Worm (Caenorhabditis elegans) whole organism, late embryonic: ENCODE data around the gene ZK1290.13.

Source experiments
- T23F11.4 ChIP-seq: fragments of 200-800 bp; sonication (Bioruptor generic); optimal IDR thresholded peaks from 2 replicates; lab custom pipeline; 2018; ENCODE audit warnings: mild to moderate bottlenecking, missing genetic modification characterization, missing compliant biosample characterization
- Y22D7AL.16 ChIP-seq: sonication (generic microtip); optimal IDR thresholded peaks from 2 replicates; lab custom pipeline; 2016; ENCODE audit warnings: missing genetic modification characterization, missing compliant biosample characterization
- ceh-14 ChIP-seq: sonication (generic microtip); optimal IDR thresholded peaks from 2 replicates; lab custom pipeline; 2016; ENCODE audit warnings: missing genotype, missing genetic modification characterization, missing compliant biosample characterization
- ceh-18 ChIP-seq: sonication (generic microtip); optimal IDR thresholded peaks from 2 replicates; lab custom pipeline; 2016; ENCODE audit warnings: missing genetic modification characterization, missing compliant biosample characterization
- ceh-24 ChIP-seq: sonication (generic microtip); optimal IDR thresholded peaks from 2 replicates; lab custom pipeline; 2016; ENCODE audit warnings: mild to moderate bottlenecking, missing genetic modification characterization, missing compliant biosample characterization
- ceh-45 ChIP-seq: fragments of 200-800 bp; sonication (Bioruptor generic); IDR thresholded peaks from 2 replicates; pipeline ENCODE4 v1.3.6; 2022; ENCODE audit warnings: missing genetic modification reagents, missing genetic modification characterization, missing compliant biosample characterization
- che-1 ChIP-seq: sonication (generic microtip); optimal IDR thresholded peaks from 2 replicates; lab custom pipeline; 2016; ENCODE audit warnings: mild to moderate bottlenecking, missing genetic modification characterization, missing compliant biosample characterization
- dmd-4 ChIP-seq: sonication (generic microtip); optimal IDR thresholded peaks from 2 replicates; lab custom pipeline; 2016; ENCODE audit warnings: borderline replicate concordance, missing genetic modification characterization, missing compliant biosample characterization
- elt-2 ChIP-seq: sonication (generic microtip); optimal IDR thresholded peaks from 2 replicates; lab custom pipeline; 2016; ENCODE audit warnings: missing genetic modification reagents, missing genetic modification characterization, missing compliant biosample characterization
- fax-1 ChIP-seq: sonication (generic microtip); optimal IDR thresholded peaks from 2 replicates; lab custom pipeline; 2016; ENCODE audit warnings: missing genotype, missing genetic modification characterization, missing compliant biosample characterization
- fkh-10 ChIP-seq: fragments of 150-350 bp; optimal IDR thresholded peaks from 2 replicates; lab custom pipeline; 2014; ENCODE audit warnings: missing biosample characterization, missing genetic modification reagents, missing genetic modification characterization
- gmeb-2 ChIP-seq: sonication (generic microtip); optimal IDR thresholded peaks from 2 replicates; lab custom pipeline; 2016; ENCODE audit warnings: missing genetic modification characterization, inconsistent platforms, missing compliant biosample characterization
- hlh-13 ChIP-seq: fragments of 200-800 bp; sonication (Bioruptor generic); optimal IDR thresholded peaks from 2 replicates; lab custom pipeline; 2018; ENCODE audit warnings: mild to moderate bottlenecking, missing genetic modification characterization, missing compliant biosample characterization
- hlh-15 ChIP-seq: sonication (generic microtip); optimal IDR thresholded peaks from 2 replicates; lab custom pipeline; 2016; ENCODE audit warnings: missing genetic modification characterization, missing compliant biosample characterization
- lim-6 ChIP-seq: sonication (generic microtip); optimal IDR thresholded peaks from 2 replicates; lab custom pipeline; 2016; ENCODE audit warnings: missing genetic modification characterization, missing compliant biosample characterization
- lin-11 ChIP-seq: fragments of 200-800 bp; sonication (Bioruptor generic); optimal IDR thresholded peaks from 2 replicates; lab custom pipeline; 2018; ENCODE audit warnings: mild to moderate bottlenecking, missing genetic modification characterization, missing compliant biosample characterization
- mec-3 ChIP-seq: sonication (generic microtip); optimal IDR thresholded peaks from 2 replicates; lab custom pipeline; 2016; ENCODE audit warnings: borderline replicate concordance, missing genetic modification characterization, missing compliant biosample characterization
- nfya-1 ChIP-seq: sonication (generic microtip); optimal IDR thresholded peaks from 2 replicates; lab custom pipeline; 2017; ENCODE audit warnings: missing genetic modification characterization, mild to moderate bottlenecking, missing compliant biosample characterization, antibody characterized with exemption, moderate library complexity
- npax-4 ChIP-seq: sonication (generic microtip); optimal IDR thresholded peaks from 2 replicates; lab custom pipeline; 2016; ENCODE audit warnings: missing genetic modification characterization, missing compliant biosample characterization
- pag-3 ChIP-seq: sonication (generic microtip); optimal IDR thresholded peaks from 2 replicates; lab custom pipeline; 2016; ENCODE audit warnings: missing compliant biosample characterization, missing genetic modification characterization, borderline replicate concordance
- pat-9 ChIP-seq: fragments of 200-800 bp; sonication (Bioruptor generic); optimal IDR thresholded peaks from 2 replicates; lab custom pipeline; 2018; ENCODE audit warnings: mild to moderate bottlenecking, missing genetic modification characterization, moderate library complexity, missing compliant biosample characterization
- pax-1 ChIP-seq: fragments of 150-350 bp; optimal IDR thresholded peaks from 2 replicates; lab custom pipeline; 2014; ENCODE audit warnings: missing biosample characterization, missing genetic modification characterization
- pha-4 ChIP-seq: fragments of 150-350 bp; optimal IDR thresholded peaks from 2 replicates; lab custom pipeline; 2018; ENCODE audit warnings: missing biosample characterization, missing genetic modification reagents, missing genetic modification characterization
- pqm-1 ChIP-seq: sonication (generic microtip); optimal IDR thresholded peaks from 2 replicates; lab custom pipeline; 2016; ENCODE audit warnings: missing genetic modification characterization, missing compliant biosample characterization
- pros-1 ChIP-seq: fragments of 150-350 bp; optimal IDR thresholded peaks from 2 replicates; lab custom pipeline; 2014; ENCODE audit warnings: missing biosample characterization, missing genetic modification reagents, missing genetic modification characterization
- ref-2 ChIP-seq: sonication (generic microtip); optimal IDR thresholded peaks from 2 replicates; lab custom pipeline; 2016; ENCODE audit warnings: missing genetic modification characterization, missing compliant biosample characterization
- sdc-2 ChIP-seq: sonication (generic microtip); optimal IDR thresholded peaks from 2 replicates; lab custom pipeline; 2016; ENCODE audit warnings: missing genotype, missing genetic modification characterization, missing compliant biosample characterization
- sox-2 ChIP-seq: fragments of 200-800 bp; sonication (Bioruptor generic); IDR thresholded peaks from 2 replicates; pipeline ENCODE4 v1.3.6; 2022; ENCODE audit warnings: missing genetic modification reagents, missing genetic modification characterization, missing compliant biosample characterization
- sox-4 ChIP-seq: sonication (generic microtip); optimal IDR thresholded peaks from 2 replicates; lab custom pipeline; 2017; ENCODE audit warnings: mild to moderate bottlenecking, missing genetic modification characterization, inconsistent platforms, missing compliant biosample characterization
- ttx-3 ChIP-seq: sonication (generic microtip); optimal IDR thresholded peaks from 2 replicates; lab custom pipeline; 2016; ENCODE audit warnings: missing genetic modification reagents, missing genetic modification characterization, missing compliant biosample characterization
- unc-3 ChIP-seq, 2 experiments: fragments of 200-800 bp in 1 of 2; sonication (Bioruptor generic) in 1 of 2; sonication (generic microtip) in 1 of 2; conservative IDR thresholded peaks in 1 of 2; optimal IDR thresholded peaks in 1 of 2; 2 replicates each; pipeline versions ENCODE4 v1.3.6 to Lab custom; 2016 to 2022; ENCODE audit warnings: missing compliant biosample characterization in 2 of 2, missing genetic modification characterization in 2 of 2, missing genetic modification reagents in 1 of 2
- unc-42 ChIP-seq: sonication (generic microtip); optimal IDR thresholded peaks from 2 replicates; lab custom pipeline; 2016; ENCODE audit warnings: missing genotype, missing genetic modification characterization, missing compliant biosample characterization
- unc-55 ChIP-seq: sonication (generic microtip); optimal IDR thresholded peaks from 2 replicates; lab custom pipeline; 2017; ENCODE audit warnings: missing biosample characterization, missing genetic modification reagents, missing genetic modification characterization
- zip-5 ChIP-seq: sonication (generic microtip); optimal IDR thresholded peaks from 2 replicates; lab custom pipeline; 2016; ENCODE audit warnings: missing genetic modification characterization, missing compliant biosample characterization
- ztf-16 ChIP-seq: sonication (generic microtip); optimal IDR thresholded peaks from 2 replicates; lab custom pipeline; 2017; ENCODE audit warnings: missing genetic modification characterization, missing compliant biosample characterization

ZK1290.13 gene

ce11 chrII:7554716-7555247 is 20.0 kb downstream of the ZK1290.13 start:
- TF ChIP-seq lin-11 (tag; lab: Kevin White, UChicago) (no peak), elt-2 (tag; lab: Kevin White, UChicago) (peak; percentile 32)

ce11 chrII:7555454-7555853 is 20.6 kb downstream of the ZK1290.13 start, which contains the start of gene ZK1290.14:
Gene ZK1290.14, minus strand, starts transcription at chrII:7555592.
- TF ChIP-seq fkh-10 (GFP tag; lab: Kevin White, UChicago): no peak
- no peak for TF ChIP-seq pat-9 (tag; lab: Kevin White, UChicago)
- no peak for TF ChIP-seq ref-2 (tag; lab: Kevin White, UChicago)
- no peak for TF ChIP-seq unc-3 (GFP tag; conservative IDR thresholded peaks at IDR 0.05; lab: Robert Waterston, UW)
- TF ChIP-seq unc-3 (tag; optimal IDR thresholded peaks at IDR 0.05; lab: Kevin White, UChicago): no peak
- no peak for TF ChIP-seq pros-1 (tag; lab: Kevin White, UChicago)
- TF ChIP-seq pqm-1: no peak
- TF ChIP-seq hlh-13 (GFP tag; lab: Kevin White, UChicago): no peak
- TF ChIP-seq ztf-16 (tag; lab: Kevin White, UChicago): no peak
- no peak for TF ChIP-seq gmeb-2 (tag; lab: Kevin White, UChicago)
- no peak for TF ChIP-seq T23F11.4 (GFP tag; lab: Kevin White, UChicago)
- no peak for TF ChIP-seq che-1
- no peak for TF ChIP-seq dmd-4 (tag; lab: Kevin White, UChicago)
- no peak for TF ChIP-seq lim-6
- TF ChIP-seq sox-4 (tag; lab: Kevin White, UChicago): no peak
- no peak for TF ChIP-seq hlh-15 (tag; lab: Kevin White, UChicago)

- TF ChIP-seq Y22D7AL.16: no peak
Observed at ce11 chrII:7557981-7558380, 23.2 kb downstream of the ZK1290.13 start.

ce11 chrII:7558864-7559263 is 24.1 kb downstream of the ZK1290.13 start:
- no peak for TF ChIP-seq npax-4
- no peak for TF ChIP-seq elt-2 (tag; lab: Kevin White, UChicago)
- no peak for TF ChIP-seq sox-2 (GFP tag; lab: Robert Waterston, UW)
- TF ChIP-seq unc-42 (tag; lab: Kevin White, UChicago): peak; percentile 69
- no peak for TF ChIP-seq zip-5 (tag; lab: Kevin White, UChicago)
- TF ChIP-seq, all 69 proteins: peak for 1

- no peak for TF ChIP-seq gmeb-2 (tag; lab: Kevin White, UChicago)
- TF ChIP-seq pqm-1: no peak
- no peak for TF ChIP-seq fax-1
- no peak for TF ChIP-seq pros-1 (tag; lab: Kevin White, UChicago)
- no peak for TF ChIP-seq ceh-18 (tag; lab: Kevin White, UChicago)
- no peak for TF ChIP-seq lin-11 (tag; lab: Kevin White, UChicago)
- TF ChIP-seq ceh-45 (GFP tag; lab: Robert Waterston, UW): no peak
- TF ChIP-seq pax-1 (tag; lab: Kevin White, UChicago): no peak
- TF ChIP-seq pha-4 (tag; lab: Kevin White, UChicago): no peak
- TF ChIP-seq sdc-2 (tag; lab: Kevin White, UChicago): no peak
Observed at ce11 chrII:7560844-7561243, 26.0 kb downstream of the ZK1290.13 start.

- TF ChIP-seq fkh-10 (GFP tag; lab: Kevin White, UChicago) (no peak), Y22D7AL.16 (no peak), ceh-24 (tag; lab: Kevin White, UChicago) (no peak), mec-3 (no peak), ztf-16 (tag; lab: Kevin White, UChicago) (no peak), ttx-3 (tag; lab: Kevin White, UChicago) (no peak), pat-9 (tag; lab: Kevin White, UChicago) (no peak), pag-3 (tag; lab: Kevin White, UChicago) (no peak), nfya-1 (tag; lab: Kevin White, UChicago) (no peak), pqm-1 (no peak), unc-55 (GFP tag; lab: Kevin White, UChicago) (no peak), ceh-14 (tag; lab: Kevin White, UChicago) (no peak), zip-5 (tag; lab: Kevin White, UChicago) (no peak)
- TF ChIP-seq, all 69 proteins: peak for 0
Observed at ce11 chrII:7561494-7561893, 26.7 kb downstream of the ZK1290.13 start, which contains the start of the genes ZK1290.11 and ZK1290.1. Gene ZK1290.11, minus strand, starts transcription at chrII:7561594. Gene ZK1290.1, plus strand, starts transcription at chrII:7561764.
